Worm (Caenorhabditis elegans): ENCODE data around the gene K10G6.5.

DNA sequence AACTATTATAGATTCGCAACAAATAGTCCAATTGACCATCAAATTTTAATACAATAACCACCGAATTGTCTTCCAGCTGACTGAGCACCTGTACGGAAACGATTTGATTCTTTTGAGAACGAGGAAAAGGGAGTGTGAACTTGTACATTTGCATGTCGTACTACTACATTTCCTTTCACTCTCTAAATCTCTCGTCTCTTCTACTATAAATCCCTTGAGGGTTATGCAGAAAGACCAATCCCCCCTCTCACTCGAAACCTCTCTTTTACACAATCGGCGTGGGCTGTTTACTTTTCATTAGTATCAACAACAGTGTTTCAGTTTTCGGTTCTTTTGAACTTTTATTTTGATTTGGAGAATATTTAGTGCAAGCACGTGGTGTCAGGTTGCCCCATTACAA, 15.1 kb downstream of the K10G6.5 start:
- TF ChIP-seq nhr-77 (tag; optimal IDR thresholded peaks at IDR 0.05), result no peak
- no peak for TF ChIP-seq snpc-4 (tag; optimal IDR thresholded peaks at IDR 0.05)
- TF ChIP-seq pha-4 (GFP tag; IDR thresholded peaks at IDR 0.05), result no peak
- no peak for TF ChIP-seq pha-4 (tag; optimal IDR thresholded peaks at IDR 0.05)
- TF ChIP-seq nhr-41 (GFP tag; IDR thresholded peaks at IDR 0.05), result no peak
- no peak for TF ChIP-seq ceh-28 (tag; optimal IDR thresholded peaks at IDR 0.05)
- no peak for TF ChIP-seq sdz-12 (GFP tag; optimal IDR thresholded peaks at IDR 0.05)
- no peak for TF ChIP-seq dpl-1 (GFP tag; optimal IDR thresholded peaks at IDR 0.05)
- no peak for TF ChIP-seq daf-12 (tag; optimal IDR thresholded peaks at IDR 0.05)
- TF ChIP-seq dve-1 (tag; optimal IDR thresholded peaks at IDR 0.05; ENCODE audit: insufficient read depth), result no peak
- no peak for TF ChIP-seq ZK546.5 (tag; optimal IDR thresholded peaks at IDR 0.05)
- no peak for TF ChIP-seq ceh-82 (tag; optimal IDR thresholded peaks at IDR 0.05)
- no peak for TF ChIP-seq lin-39 (tag; optimal IDR thresholded peaks at IDR 0.05)
- TF ChIP-seq lir-3 (tag; optimal IDR thresholded peaks at IDR 0.05), result no peak

Measured in whole organism, L4 larva.